Worm (Caenorhabditis elegans): ENCODE data around the gene col-83.

The col-83 gene

ce11 chrII:11052526-11052925, 6.8 kb upstream of the col-83 start:
- no peak for TF ChIP-seq mab-5 (tag; optimal IDR thresholded peaks at IDR 0.05)
- no peak for TF ChIP-seq ceh-43 (GFP tag; optimal IDR thresholded peaks at IDR 0.05)
- TF ChIP-seq unc-39 (tag; optimal IDR thresholded peaks at IDR 0.05) = no peak
- no peak for TF ChIP-seq tbx-8 (GFP tag; optimal IDR thresholded peaks at IDR 0.05)
- TF ChIP-seq ces-1 (GFP tag; optimal IDR thresholded peaks at IDR 0.05) = no peak
- no peak for TF ChIP-seq lin-13 (tag; optimal IDR thresholded peaks at IDR 0.05)
- no peak for TF ChIP-seq ztf-11 (tag; optimal IDR thresholded peaks at IDR 0.05)
- no peak for TF ChIP-seq nhr-28 (tag; optimal IDR thresholded peaks at IDR 0.05)
- no peak for TF ChIP-seq bed-3 (GFP tag; optimal IDR thresholded peaks at IDR 0.05)
- no peak for TF ChIP-seq snpc-4 (tag; optimal IDR thresholded peaks at IDR 0.05)
- TF ChIP-seq mls-2 (tag; optimal IDR thresholded peaks at IDR 0.05) = no peak
- TF ChIP-seq nhr-2 (tag; optimal IDR thresholded peaks at IDR 0.05) = no peak

- no peak for TF ChIP-seq lsy-2 (tag; optimal IDR thresholded peaks at IDR 0.05)
- no peak for TF ChIP-seq bed-3 (GFP tag; optimal IDR thresholded peaks at IDR 0.05)
- TF ChIP-seq sem-2 (GFP tag; optimal IDR thresholded peaks at IDR 0.05) = no peak
- TF ChIP-seq ceh-43 (GFP tag; optimal IDR thresholded peaks at IDR 0.05) = no peak
- TF ChIP-seq drap-1 (GFP tag; optimal IDR thresholded peaks at IDR 0.05) = no peak
- no peak for TF ChIP-seq ham-2 (GFP tag; optimal IDR thresholded peaks at IDR 0.05)
- no peak for TF ChIP-seq zip-8 (tag; optimal IDR thresholded peaks at IDR 0.05)
- TF ChIP-seq flh-1 (GFP tag; optimal IDR thresholded peaks at IDR 0.05) = no peak
- TF ChIP-seq nhr-237 (tag; optimal IDR thresholded peaks at IDR 0.05) = no peak
Measured at ce11 chrII:11050678-11051077, 4.9 kb upstream of the col-83 start.

- TF ChIP-seq lsy-2 (tag; optimal IDR thresholded peaks at IDR 0.05) = peak; percentile 49
- TF ChIP-seq ces-1 (GFP tag; optimal IDR thresholded peaks at IDR 0.05) = peak; percentile 71
- no peak for TF ChIP-seq nhr-237 (tag; optimal IDR thresholded peaks at IDR 0.05)
- TF ChIP-seq mep-1 (tag; optimal IDR thresholded peaks at IDR 0.05) = no peak
- TF ChIP-seq lin-13 (tag; optimal IDR thresholded peaks at IDR 0.05) = no peak
- TF ChIP-seq nhr-28 (tag; optimal IDR thresholded peaks at IDR 0.05) = no peak
- TF ChIP-seq ceh-83 (GFP tag; optimal IDR thresholded peaks at IDR 0.05) = no peak
- no peak for TF ChIP-seq cnd-1 (tag; optimal IDR thresholded peaks at IDR 0.05)
Measured at ce11 chrII:11049876-11050275, 4.1 kb upstream of the col-83 start, which contains the start of the genes sdhd-1 and ilkp-1. Gene sdhd-1, minus strand, starts transcription at chrII:11049913. Gene ilkp-1, plus strand, starts transcription at chrII:11050255.

- TF ChIP-seq hlh-1 (tag; optimal IDR thresholded peaks at IDR 0.05) = no peak
- no peak for TF ChIP-seq bed-3 (GFP tag; optimal IDR thresholded peaks at IDR 0.05)
- TF ChIP-seq M03D4.4 (tag; optimal IDR thresholded peaks at IDR 0.05) = no peak
- no peak for TF ChIP-seq mab-5 (tag; optimal IDR thresholded peaks at IDR 0.05)
- TF ChIP-seq mep-1 (tag; optimal IDR thresholded peaks at IDR 0.05) = no peak
- TF ChIP-seq unc-39 (tag; optimal IDR thresholded peaks at IDR 0.05) = no peak
- no peak for TF ChIP-seq lin-32 (GFP tag; optimal IDR thresholded peaks at IDR 0.05)
- no peak for TF ChIP-seq cnd-1 (tag; optimal IDR thresholded peaks at IDR 0.05)
- TF ChIP-seq nhr-76 (tag; optimal IDR thresholded peaks at IDR 0.05) = no peak
Measured at ce11 chrII:11048930-11049329, 3.2 kb upstream of the col-83 start, which contains the start of gene F33A8.4. Gene F33A8.4, minus strand, starts transcription at chrII:11049030.

- TF ChIP-seq unc-62 (GFP tag; optimal IDR thresholded peaks at IDR 0.05) (no peak), hlh-1 (tag; optimal IDR thresholded peaks at IDR 0.05) (no peak), snpc-4 (tag; optimal IDR thresholded peaks at IDR 0.05) (no peak), mab-5 (tag; optimal IDR thresholded peaks at IDR 0.05) (no peak)
Measured at ce11 chrII:11044193-11044568, 1.6 kb downstream of the col-83 start.

- TF ChIP-seq zip-8 (tag; optimal IDR thresholded peaks at IDR 0.05) = peak; percentile 88
- TF ChIP-seq elt-1 (tag; optimal IDR thresholded peaks at IDR 0.05; ENCODE audit: borderline replicate concordance, insufficient read depth) = peak; percentile 97
- no peak for TF ChIP-seq nhr-12 (tag; optimal IDR thresholded peaks at IDR 0.05)
Measured at ce11 chrII:11043546-11044192, 2.1 kb downstream of the col-83 start.

Measured in whole organism, mixed stage, embryonic.